ENCODE assay signal across 1 fruit fly cellular context in genomic region chr3L:16779704-16780173, dm6.
TF ChIP-seq lines count a peak whose summit lies in the region.

Gene mus302 (minus strand): TSS chr3L:16779736.
Gene CG9705 (plus strand): TSS chr3L:16780100.

TF ChIP-seq in whole organism, embryonic, 481 proteins besides CTCF, POLR2A, EP300 and RAD21 (continued from another document and continues in another):
- peak; percentile 58 for TF ChIP-seq Abd-B (GFP tag; optimal IDR thresholded peaks at IDR 0.05; lab: Kevin White, UChicago)
- peak; percentile 59 for TF ChIP-seq tgo (GFP tag; IDR thresholded peaks at IDR 0.05; lab: Robert Waterston, UW)
- peak; percentile 36; the same call in 1 of the 2 replicates for TF ChIP-seq CG42726 (GFP tag; IDR thresholded peaks at IDR 0.05; lab: Robert Waterston, UW; ENCODE audit: partially characterized antibody)
- TF ChIP-seq Ssrp (tag; optimal IDR thresholded peaks at IDR 0.05; lab: Kevin White, UChicago) = peak; percentile 56
- peak; percentile 14 to 26 for TF ChIP-seq Pdp1 (GFP tag; optimal IDR thresholded peaks at IDR 0.05; lab: Kevin White, UChicago)
- no peak for TF ChIP-seq MTF-1 (GFP tag; optimal IDR thresholded peaks at IDR 0.05; lab: Kevin White, UChicago; ENCODE audit: borderline replicate concordance)
- peak; percentile 54 for TF ChIP-seq CG4424 (GFP tag; optimal IDR thresholded peaks at IDR 0.05; lab: Kevin White, UChicago)
- peak; percentile 78 for TF ChIP-seq slbo (GFP tag; IDR thresholded peaks at IDR 0.05; lab: Robert Waterston, UW)
- no peak for TF ChIP-seq Usf (GFP tag; optimal IDR thresholded peaks at IDR 0.05; lab: Kevin White, UChicago)
- peak; percentile 55 for TF ChIP-seq CG15696 (tag; optimal IDR thresholded peaks at IDR 0.05; lab: Kevin White, UChicago)
- no peak for TF ChIP-seq chinmo (GFP tag; IDR thresholded peaks at IDR 0.05; lab: Robert Waterston, UW; ENCODE audit: partially characterized antibody)
- TF ChIP-seq CG10959 (GFP tag; IDR thresholded peaks at IDR 0.05; lab: Robert Waterston, UW) = no peak
- TF ChIP-seq shn (GFP tag; optimal IDR thresholded peaks at IDR 0.05; lab: Kevin White, UChicago) = no peak
- no peak for TF ChIP-seq CG30431 (GFP tag; optimal IDR thresholded peaks at IDR 0.05; lab: Kevin White, UChicago)
- peak; percentile 84 for TF ChIP-seq Dll (GFP tag; IDR thresholded peaks at IDR 0.05; lab: Robert Waterston, UW; ENCODE audit: partially characterized antibody)
- TF ChIP-seq Rfx (GFP tag; IDR thresholded peaks at IDR 0.05; lab: Robert Waterston, UW) = peak; percentile 68; the same call in 1 of the 2 replicates
- TF ChIP-seq Fer2 (tag; optimal IDR thresholded peaks at IDR 0.05; lab: Kevin White, UChicago) = peak; percentile 38
- TF ChIP-seq CG6854 (GFP tag; optimal IDR thresholded peaks at IDR 0.05; lab: Kevin White, UChicago) = no peak
- no peak for TF ChIP-seq chm (GFP tag; IDR thresholded peaks at IDR 0.05; lab: Robert Waterston, UW)
- peak; percentile 67 for TF ChIP-seq CG12659 (GFP tag; optimal IDR thresholded peaks at IDR 0.05; lab: Kevin White, UChicago)
- no peak for TF ChIP-seq ash1 (GFP tag; optimal IDR thresholded peaks at IDR 0.05; lab: Kevin White, UChicago)
- TF ChIP-seq sima (GFP tag; optimal IDR thresholded peaks at IDR 0.05; lab: Kevin White, UChicago) = no peak
- TF ChIP-seq scrt (GFP tag; optimal IDR thresholded peaks at IDR 0.05; lab: Kevin White, UChicago) = no peak
- TF ChIP-seq row (GFP tag; IDR thresholded peaks at IDR 0.05; lab: Robert Waterston, UW) = peak; percentile 87
- no peak for TF ChIP-seq ase (GFP tag; IDR thresholded peaks at IDR 0.05; lab: Robert Waterston, UW)
- no peak for TF ChIP-seq sim (GFP tag; IDR thresholded peaks at IDR 0.05; lab: Robert Waterston, UW)
- peak; percentile 60 for TF ChIP-seq zen (tag; optimal IDR thresholded peaks at IDR 0.05; lab: Kevin White, UChicago)
- peak; percentile 81 for TF ChIP-seq CG12391 (tag; optimal IDR thresholded peaks at IDR 0.05; lab: Kevin White, UChicago)
- no peak for TF ChIP-seq run (tag; optimal IDR thresholded peaks at IDR 0.05; lab: Kevin White, UChicago)
- TF ChIP-seq schlank (tag; optimal IDR thresholded peaks at IDR 0.05; lab: Kevin White, UChicago) = no peak
- no peak for TF ChIP-seq CG3163 (GFP tag; optimal IDR thresholded peaks at IDR 0.05; lab: Kevin White, UChicago)
- TF ChIP-seq CG8944 (GFP tag; optimal IDR thresholded peaks at IDR 0.05; lab: Kevin White, UChicago) = no peak
- TF ChIP-seq CG17186 (GFP tag; optimal IDR thresholded peaks at IDR 0.05; lab: Kevin White, UChicago) = no peak
- no peak for TF ChIP-seq HmgZ (tag; optimal IDR thresholded peaks at IDR 0.05; lab: Kevin White, UChicago)
- TF ChIP-seq stwl (tag; optimal IDR thresholded peaks at IDR 0.05; lab: Kevin White, UChicago) = peak; percentile 4
- peak; percentile 31; the same call in 1 of the 2 replicates for TF ChIP-seq CG3847 (GFP tag; IDR thresholded peaks at IDR 0.05; lab: Robert Waterston, UW)
- TF ChIP-seq Ets65A (GFP tag; lab: Kevin White, UChicago) = peak; percentile 46
- no peak for TF ChIP-seq Gsc (GFP tag; IDR thresholded peaks at IDR 0.05; lab: Robert Waterston, UW)
- TF ChIP-seq Bgb (GFP tag; IDR thresholded peaks at IDR 0.05; lab: Robert Waterston, UW; ENCODE audit: partially characterized antibody) = no peak; the same call in none of the 2 replicates
- no peak for TF ChIP-seq CG13894 (tag; optimal IDR thresholded peaks at IDR 0.05; lab: Kevin White, UChicago)
- peak; percentile 33 for TF ChIP-seq Fer3 (tag; optimal IDR thresholded peaks at IDR 0.05; lab: Kevin White, UChicago)
- no peak for TF ChIP-seq CG11093 (GFP tag; IDR thresholded peaks at IDR 0.05; lab: Robert Waterston, UW)
- TF ChIP-seq Taf1 (GFP tag; IDR thresholded peaks at IDR 0.05; lab: Robert Waterston, UW) = no peak
- peak; percentile 86 for TF ChIP-seq CG30020 (tag; optimal IDR thresholded peaks at IDR 0.05; lab: Kevin White, UChicago)
- no peak for TF ChIP-seq CG8478 (optimal IDR thresholded peaks at IDR 0.05; lab: Kevin White, UChicago)
- no peak; the same call in 1 of the 2 replicates for TF ChIP-seq MBD-R2 (GFP tag; IDR thresholded peaks at IDR 0.05; lab: Robert Waterston, UW)
- TF ChIP-seq ERR (GFP tag; optimal IDR thresholded peaks at IDR 0.05; lab: Kevin White, UChicago) = no peak
- peak; percentile 85 for TF ChIP-seq CG17361 (GFP tag; IDR thresholded peaks at IDR 0.05; lab: Robert Waterston, UW)
- TF ChIP-seq Optix (GFP tag; IDR thresholded peaks at IDR 0.05; lab: Robert Waterston, UW) = no peak
- TF ChIP-seq C15 (GFP tag; IDR thresholded peaks at IDR 0.05; lab: Robert Waterston, UW) = no peak
- peak; percentile 75 for TF ChIP-seq CG16813 (GFP tag; IDR thresholded peaks at IDR 0.05; lab: Robert Waterston, UW; ENCODE audit: partially characterized antibody)
- no peak for TF ChIP-seq ATbp (GFP tag; optimal IDR thresholded peaks at IDR 0.05; lab: Kevin White, UChicago)
- 0 out of 3 replicates have a peak, but pooled peaks have one; percentile 30 for TF ChIP-seq dysf (GFP tag; IDR thresholded peaks at IDR 0.05; lab: Robert Waterston, UW)
- peak; percentile 38 for TF ChIP-seq CG10209 (GFP tag; optimal IDR thresholded peaks at IDR 0.05; lab: Kevin White, UChicago)
- TF ChIP-seq Mad (GFP tag; optimal IDR thresholded peaks at IDR 0.05; lab: Kevin White, UChicago) = peak; percentile 22
- peak; percentile 11 for TF ChIP-seq sd (tag; optimal IDR thresholded peaks at IDR 0.05; lab: Kevin White, UChicago)
- TF ChIP-seq ci (GFP tag; IDR thresholded peaks at IDR 0.05; lab: Robert Waterston, UW) = no peak
- TF ChIP-seq CG8281 (tag; optimal IDR thresholded peaks at IDR 0.05; lab: Kevin White, UChicago) = no peak
- no peak for TF ChIP-seq CG32767 (GFP tag; IDR thresholded peaks at IDR 0.05; lab: Robert Waterston, UW)
- no peak for TF ChIP-seq CG1647 (GFP tag; optimal IDR thresholded peaks at IDR 0.05; lab: Kevin White, UChicago)
- TF ChIP-seq CG32532 (GFP tag; IDR thresholded peaks at IDR 0.05; lab: Robert Waterston, UW) = peak; percentile 49
- TF ChIP-seq Dad (GFP tag; optimal IDR thresholded peaks at IDR 0.05; lab: Kevin White, UChicago) = no peak
- TF ChIP-seq Atf6 (GFP tag; IDR thresholded peaks at IDR 0.05; lab: Robert Waterston, UW) = no peak
- TF ChIP-seq zen2 (GFP tag; IDR thresholded peaks at IDR 0.05; lab: Robert Waterston, UW; ENCODE audit: partially characterized antibody) = no peak; the same call in 2 of the 3 replicates
- no peak for TF ChIP-seq pum (GFP tag; optimal IDR thresholded peaks at IDR 0.05; lab: Kevin White, UChicago)
- no peak for TF ChIP-seq CG11398 (GFP tag; optimal IDR thresholded peaks at IDR 0.05; lab: Kevin White, UChicago)
- TF ChIP-seq Doc2 (GFP tag; IDR thresholded peaks at IDR 0.05; lab: Robert Waterston, UW) = no peak
- peak; percentile 73 for TF ChIP-seq CG9932 (GFP tag; IDR thresholded peaks at IDR 0.05; lab: Robert Waterston, UW)
- TF ChIP-seq Ets97D (GFP tag; optimal IDR thresholded peaks at IDR 0.05; lab: Kevin White, UChicago) = no peak
- TF ChIP-seq CG18011 (GFP tag; optimal IDR thresholded peaks at IDR 0.05; lab: Kevin White, UChicago) = no peak
- TF ChIP-seq CG18764 (GFP tag; optimal IDR thresholded peaks at IDR 0.05; lab: Kevin White, UChicago) = no peak
- peak; percentile 11 for TF ChIP-seq CG4854 (GFP tag; optimal IDR thresholded peaks at IDR 0.05; lab: Kevin White, UChicago)
- peak; percentile 56 for TF ChIP-seq Hr3 (GFP tag; optimal IDR thresholded peaks at IDR 0.05; lab: Kevin White, UChicago)
- peak; percentile 69 for TF ChIP-seq Nf-YC (tag; optimal IDR thresholded peaks at IDR 0.05; lab: Kevin White, UChicago)
- TF ChIP-seq CG18599 (GFP tag; optimal IDR thresholded peaks at IDR 0.05; lab: Kevin White, UChicago) = peak; percentile 24
- peak; percentile 34 for TF ChIP-seq pzg (GFP tag; optimal IDR thresholded peaks at IDR 0.05; lab: Kevin White, UChicago)
- TF ChIP-seq Six4 (GFP tag; optimal IDR thresholded peaks at IDR 0.05; lab: Kevin White, UChicago) = peak; percentile 27
- TF ChIP-seq insv (GFP tag; optimal IDR thresholded peaks at IDR 0.05; lab: Kevin White, UChicago) = no peak
- TF ChIP-seq Meics (GFP tag; optimal IDR thresholded peaks at IDR 0.05; lab: Kevin White, UChicago) = peak; percentile 44
- TF ChIP-seq CG17385 (GFP tag; optimal IDR thresholded peaks at IDR 0.05; lab: Kevin White, UChicago) = no peak
- 0 out of 3 replicates have a peak, but pooled peaks have one; percentile 25 for TF ChIP-seq CG2889 (GFP tag; IDR thresholded peaks at IDR 0.05; lab: Robert Waterston, UW)
- TF ChIP-seq z (GFP tag; IDR thresholded peaks at IDR 0.05; lab: Robert Waterston, UW) = no peak
- peak; percentile 48 for TF ChIP-seq CG2116 (GFP tag; optimal IDR thresholded peaks at IDR 0.05; lab: Kevin White, UChicago)
- TF ChIP-seq CG1792 (GFP tag; optimal IDR thresholded peaks at IDR 0.05; lab: Kevin White, UChicago) = no peak
- TF ChIP-seq Elba2 (GFP tag; optimal IDR thresholded peaks at IDR 0.05; lab: Kevin White, UChicago) = peak; percentile 32
- TF ChIP-seq Nf-YB (GFP tag; optimal IDR thresholded peaks at IDR 0.05; lab: Kevin White, UChicago) = no peak
- peak; percentile 56 for TF ChIP-seq CG9817 (tag; optimal IDR thresholded peaks at IDR 0.05; lab: Kevin White, UChicago)
- TF ChIP-seq CG10654 (GFP tag; optimal IDR thresholded peaks at IDR 0.05; lab: Kevin White, UChicago) = no peak
- no peak for TF ChIP-seq hkb (optimal IDR thresholded peaks at IDR 0.05; lab: Kevin White, UChicago)
- 0 out of 2 replicates have a peak, but pooled peaks have one; percentile 17 for TF ChIP-seq hkb (GFP tag; IDR thresholded peaks at IDR 0.05; lab: Robert Waterston, UW)
- TF ChIP-seq Dek (tag; optimal IDR thresholded peaks at IDR 0.05; lab: Kevin White, UChicago) = peak; percentile 50
- TF ChIP-seq YL-1 (GFP tag; optimal IDR thresholded peaks at IDR 0.05; lab: Kevin White, UChicago) = peak; percentile 10
- TF ChIP-seq CG4617 (GFP tag; optimal IDR thresholded peaks at IDR 0.05; lab: Kevin White, UChicago; ENCODE audit: borderline replicate concordance) = peak; percentile 53
- peak; percentile 51 for TF ChIP-seq CG18262 (tag; optimal IDR thresholded peaks at IDR 0.05; lab: Kevin White, UChicago)
- peak; percentile 2 for TF ChIP-seq Tbp (GFP tag; optimal IDR thresholded peaks at IDR 0.05; lab: Kevin White, UChicago)
- peak; percentile 42 for TF ChIP-seq ind (GFP tag; optimal IDR thresholded peaks at IDR 0.05; lab: Kevin White, UChicago)
- no peak for TF ChIP-seq CG6813 (GFP tag; optimal IDR thresholded peaks at IDR 0.05; lab: Kevin White, UChicago)
- TF ChIP-seq CG32772 (GFP tag; IDR thresholded peaks at IDR 0.05; lab: Robert Waterston, UW) = peak; percentile 57; the same call in 1 of the 2 replicates
- TF ChIP-seq CG12071 (GFP tag; optimal IDR thresholded peaks at IDR 0.05; lab: Kevin White, UChicago) = no peak
- TF ChIP-seq Atf-2 (GFP tag; optimal IDR thresholded peaks at IDR 0.05; lab: Kevin White, UChicago) = no peak
- no peak for TF ChIP-seq h (optimal IDR thresholded peaks at IDR 0.05; lab: Kevin White, UChicago)
- no peak for TF ChIP-seq CG15011 (GFP tag; optimal IDR thresholded peaks at IDR 0.05; lab: Kevin White, UChicago)
- no peak for TF ChIP-seq cwo (GFP tag; optimal IDR thresholded peaks at IDR 0.05; lab: Kevin White, UChicago)
- TF ChIP-seq abd-A (tag; optimal IDR thresholded peaks at IDR 0.05; lab: Kevin White, UChicago) = no peak
- no peak for TF ChIP-seq psq (GFP tag; optimal IDR thresholded peaks at IDR 0.05; lab: Kevin White, UChicago)
- TF ChIP-seq Stat92E (GFP tag; optimal IDR thresholded peaks at IDR 0.05; lab: Kevin White, UChicago) = no peak
- TF ChIP-seq tll (GFP tag; optimal IDR thresholded peaks at IDR 0.05; lab: Kevin White, UChicago) = peak in 1 of 2 experiments; percentile 40
- TF ChIP-seq bab2 (GFP tag; optimal IDR thresholded peaks at IDR 0.05; lab: Kevin White, UChicago) = no peak
- peak; percentile 20 for TF ChIP-seq CG18476 (GFP tag; optimal IDR thresholded peaks at IDR 0.05; lab: Kevin White, UChicago)
- peak; percentile 47 for TF ChIP-seq CG6689 (GFP tag; IDR thresholded peaks at IDR 0.05; lab: Robert Waterston, UW)
- no peak for TF ChIP-seq sqz (GFP tag; optimal IDR thresholded peaks at IDR 0.05; lab: Kevin White, UChicago)
- no peak for TF ChIP-seq CG14050 (GFP tag; IDR thresholded peaks at IDR 0.05; lab: Robert Waterston, UW)
- no peak for TF ChIP-seq CG15073 (GFP tag; optimal IDR thresholded peaks at IDR 0.05; lab: Kevin White, UChicago)
- no peak for TF ChIP-seq eyg (GFP tag; optimal IDR thresholded peaks at IDR 0.05; lab: Kevin White, UChicago)
- TF ChIP-seq CG7839 (tag; optimal IDR thresholded peaks at IDR 0.05; lab: Kevin White, UChicago) = peak; percentile 64
- TF ChIP-seq CG17912 (GFP tag; optimal IDR thresholded peaks at IDR 0.05; lab: Kevin White, UChicago) = no peak
- peak; percentile 62 for TF ChIP-seq CG7271 (tag; optimal IDR thresholded peaks at IDR 0.05; lab: Kevin White, UChicago)
- TF ChIP-seq CkIIα-i1 (GFP tag; IDR thresholded peaks at IDR 0.05; lab: Robert Waterston, UW) = no peak
- TF ChIP-seq CG8924 (tag; optimal IDR thresholded peaks at IDR 0.05; lab: Kevin White, UChicago) = peak; percentile 43
- no peak for TF ChIP-seq her (GFP tag; optimal IDR thresholded peaks at IDR 0.05; lab: Kevin White, UChicago)
- TF ChIP-seq PHDP (tag; optimal IDR thresholded peaks at IDR 0.05; lab: Kevin White, UChicago) = peak; percentile 32
- peak; percentile 36; the same call in 1 of the 2 replicates for TF ChIP-seq Ada2b (GFP tag; IDR thresholded peaks at IDR 0.05; lab: Robert Waterston, UW)
- peak; percentile 34 for TF ChIP-seq tin (GFP tag; optimal IDR thresholded peaks at IDR 0.05; lab: Kevin White, UChicago)
- peak in 1 of 2 experiments; percentile 28 for TF ChIP-seq bsh (GFP tag; optimal IDR thresholded peaks at IDR 0.05; lab: Kevin White, UChicago)
- TF ChIP-seq NfI (GFP tag; optimal IDR thresholded peaks at IDR 0.05; lab: Kevin White, UChicago) = peak; percentile 38
- peak; percentile 46 for TF ChIP-seq Hsf (GFP tag; optimal IDR thresholded peaks at IDR 0.05; lab: Kevin White, UChicago)
- peak; percentile 7 for TF ChIP-seq Dip3 (GFP tag; optimal IDR thresholded peaks at IDR 0.05; lab: Kevin White, UChicago)
- TF ChIP-seq CG1529 (GFP tag; optimal IDR thresholded peaks at IDR 0.05; lab: Kevin White, UChicago) = no peak
- no peak for TF ChIP-seq CG15479 (GFP tag; optimal IDR thresholded peaks at IDR 0.05; lab: Kevin White, UChicago)
- no peak for TF ChIP-seq repo (GFP tag; optimal IDR thresholded peaks at IDR 0.05; lab: Kevin White, UChicago)
- no peak for TF ChIP-seq TFAM (GFP tag; optimal IDR thresholded peaks at IDR 0.05; lab: Kevin White, UChicago)
- TF ChIP-seq CG30403 (GFP tag; optimal IDR thresholded peaks at IDR 0.05; lab: Kevin White, UChicago) = peak; percentile 81
- TF ChIP-seq otp (GFP tag; IDR thresholded peaks at IDR 0.05; lab: Robert Waterston, UW) = no peak
- no peak for TF ChIP-seq BtbVII (GFP tag; optimal IDR thresholded peaks at IDR 0.05; lab: Kevin White, UChicago)
